Worm (Caenorhabditis elegans): ENCODE measurements around the gene nhr-168.

nhr-168 gene

DNA sequence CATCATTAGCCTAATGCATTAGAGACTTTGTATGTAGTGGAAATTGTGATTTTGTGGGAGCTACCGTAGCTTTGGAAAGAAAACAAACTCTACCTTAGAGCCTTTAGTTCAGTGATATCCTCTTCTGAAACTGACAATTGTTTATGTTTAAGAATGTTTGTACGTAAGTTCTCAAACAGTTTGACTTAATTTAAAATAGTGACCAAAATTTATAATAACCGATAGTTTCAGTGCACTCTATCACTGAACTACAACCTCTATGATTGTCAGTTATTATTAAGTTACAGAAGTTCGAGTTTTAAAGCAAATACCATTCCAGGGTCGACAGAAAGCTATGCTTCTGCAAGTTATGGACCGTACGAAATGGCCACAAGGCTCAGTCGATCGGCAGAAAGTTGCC is 25.1 kb downstream of the nhr-168 start, which contains the start of gene C50B6.1:
TSS of gene C50B6.1 (plus strand) at position 301 of the 400 bp plus-strand sequence.
- TF ChIP-seq lsy-2 (tag; optimal IDR thresholded peaks at IDR 0.05), result no peak
- no peak for TF ChIP-seq bed-3 (GFP tag; optimal IDR thresholded peaks at IDR 0.05)
- TF ChIP-seq unc-39 (tag; optimal IDR thresholded peaks at IDR 0.05), result no peak
- TF ChIP-seq ham-2 (GFP tag; optimal IDR thresholded peaks at IDR 0.05), result no peak
- no peak for TF ChIP-seq tbx-8 (GFP tag; optimal IDR thresholded peaks at IDR 0.05)
- TF ChIP-seq sptf-1 (tag; optimal IDR thresholded peaks at IDR 0.05), result no peak
- TF ChIP-seq blmp-1 (tag; optimal IDR thresholded peaks at IDR 0.05), result no peak
- no peak for TF ChIP-seq nhr-2 (tag; optimal IDR thresholded peaks at IDR 0.05)
- TF ChIP-seq pha-4 (tag; optimal IDR thresholded peaks at IDR 0.05), result no peak
- no peak for TF ChIP-seq mls-2 (tag; optimal IDR thresholded peaks at IDR 0.05)
- no peak for TF ChIP-seq ceh-39 (tag; optimal IDR thresholded peaks at IDR 0.05)
- TF ChIP-seq sem-2 (GFP tag; optimal IDR thresholded peaks at IDR 0.05), result no peak
- TF ChIP-seq ztf-11 (tag; optimal IDR thresholded peaks at IDR 0.05), result no peak
- TF ChIP-seq lin-13 (tag; optimal IDR thresholded peaks at IDR 0.05), result no peak

DNA sequence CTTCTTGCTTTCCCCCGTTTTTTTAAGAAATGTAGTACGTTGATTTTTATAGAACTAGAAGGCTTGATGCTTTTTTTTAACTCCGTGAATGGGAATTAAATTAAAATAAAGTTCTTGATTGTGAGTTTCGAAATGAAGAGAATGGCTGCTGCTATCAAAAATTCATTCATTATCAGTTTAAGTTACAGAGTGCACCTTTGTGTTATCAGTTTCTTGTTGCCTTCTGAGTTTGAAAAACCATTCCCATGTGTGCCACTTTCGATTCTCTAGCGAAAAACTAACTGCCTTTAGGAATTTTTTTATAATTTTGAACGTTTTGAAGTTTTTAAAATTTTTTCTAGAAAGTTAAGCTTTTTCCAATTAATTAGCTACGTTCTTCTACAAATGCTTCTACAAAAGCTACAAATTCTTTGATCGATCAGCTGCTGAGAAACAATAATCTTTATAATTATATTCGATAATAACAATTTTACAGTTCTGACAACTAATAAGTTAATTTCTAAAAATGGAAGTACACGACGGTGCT is 28.9 kb downstream of the nhr-168 start, which contains the start of gene C26E1.2:
TSS of gene C26E1.2 (plus strand) at position 476 of the 526 bp plus-strand sequence.
- TF ChIP-seq nhr-2 (tag; optimal IDR thresholded peaks at IDR 0.05) (no peak), snpc-4 (tag; optimal IDR thresholded peaks at IDR 0.05) (no peak)

DNA sequence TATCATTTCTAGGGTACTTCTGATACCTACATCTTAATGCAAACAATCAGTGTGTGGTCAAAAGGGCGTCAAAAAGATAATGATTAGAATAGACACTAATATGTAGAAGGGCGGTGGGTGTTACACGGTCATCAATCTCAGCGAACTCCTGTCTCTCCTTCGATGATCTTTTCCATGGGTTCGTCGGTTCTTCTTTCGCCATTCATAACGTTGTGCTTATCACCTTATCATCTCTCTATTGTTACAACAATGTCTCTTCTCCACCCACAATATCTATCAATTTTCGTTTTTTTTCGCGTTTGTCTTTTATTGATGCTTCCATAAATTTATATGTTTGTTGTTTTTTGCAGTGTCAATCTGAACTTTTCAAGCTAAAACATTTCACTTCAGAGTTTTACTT is 32.2 kb downstream of the nhr-168 start, which contains the start of gene ceh-79:
TSS of gene ceh-79 (plus strand) at position 391 of the 400 bp plus-strand sequence.
- no peak for TF ChIP-seq cnd-1 (tag; optimal IDR thresholded peaks at IDR 0.05)
- TF ChIP-seq zip-8 (tag; optimal IDR thresholded peaks at IDR 0.05), result no peak
- TF ChIP-seq nhr-12 (tag; optimal IDR thresholded peaks at IDR 0.05), result no peak
- TF ChIP-seq nhr-2 (tag; optimal IDR thresholded peaks at IDR 0.05), result no peak
- TF ChIP-seq lsy-2 (tag; optimal IDR thresholded peaks at IDR 0.05), result no peak
- no peak for TF ChIP-seq mep-1 (tag; optimal IDR thresholded peaks at IDR 0.05)
- TF ChIP-seq elt-1 (tag; optimal IDR thresholded peaks at IDR 0.05; ENCODE audit: borderline replicate concordance, insufficient read depth), result no peak

DNA sequence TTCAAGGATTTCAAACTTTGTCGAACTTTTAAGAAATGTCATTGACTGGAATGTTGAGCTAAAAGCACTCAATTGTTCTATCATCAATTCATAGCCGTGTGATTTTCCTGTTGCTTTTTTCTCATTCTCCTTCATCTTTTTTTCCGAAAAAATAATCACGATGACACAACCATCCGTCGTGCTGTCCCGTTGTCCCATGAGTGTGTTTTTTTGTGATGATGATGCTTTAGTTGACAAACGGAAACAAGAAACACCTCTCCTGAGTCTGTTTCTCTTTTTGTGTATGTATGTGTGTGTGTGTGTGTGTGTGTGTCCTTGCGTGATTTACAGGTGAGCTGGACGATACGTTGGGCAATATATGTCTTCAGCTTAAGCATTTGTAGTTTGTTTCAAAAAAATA is 33.2 kb downstream of the nhr-168 start:
- TF ChIP-seq hlh-1 (tag; optimal IDR thresholded peaks at IDR 0.05), result no peak
- no peak for TF ChIP-seq elt-3 (tag; optimal IDR thresholded peaks at IDR 0.05)
- TF ChIP-seq pha-4 (tag; optimal IDR thresholded peaks at IDR 0.05), result no peak
- no peak for TF ChIP-seq mls-2 (tag; optimal IDR thresholded peaks at IDR 0.05)
- no peak for TF ChIP-seq bed-3 (GFP tag; optimal IDR thresholded peaks at IDR 0.05)
- TF ChIP-seq lin-32 (GFP tag; optimal IDR thresholded peaks at IDR 0.05), result no peak
- TF ChIP-seq ztf-11 (tag; optimal IDR thresholded peaks at IDR 0.05), result no peak
- no peak for TF ChIP-seq elt-1 (tag; optimal IDR thresholded peaks at IDR 0.05; ENCODE audit: borderline replicate concordance, insufficient read depth)
- no peak for TF ChIP-seq nhr-76 (tag; optimal IDR thresholded peaks at IDR 0.05)
- TF ChIP-seq flh-1 (GFP tag; optimal IDR thresholded peaks at IDR 0.05), result no peak
- TF ChIP-seq ceh-43 (GFP tag; optimal IDR thresholded peaks at IDR 0.05), result no peak
- TF ChIP-seq unc-39 (tag; optimal IDR thresholded peaks at IDR 0.05), result no peak
- TF ChIP-seq M03D4.4 (tag; optimal IDR thresholded peaks at IDR 0.05), result no peak
- TF ChIP-seq nhr-28 (tag; optimal IDR thresholded peaks at IDR 0.05), result no peak
- TF ChIP-seq ham-2 (GFP tag; optimal IDR thresholded peaks at IDR 0.05), result no peak
- no peak for TF ChIP-seq unc-62 (GFP tag; optimal IDR thresholded peaks at IDR 0.05)
- TF ChIP-seq ceh-39 (tag; optimal IDR thresholded peaks at IDR 0.05), result no peak

DNA sequence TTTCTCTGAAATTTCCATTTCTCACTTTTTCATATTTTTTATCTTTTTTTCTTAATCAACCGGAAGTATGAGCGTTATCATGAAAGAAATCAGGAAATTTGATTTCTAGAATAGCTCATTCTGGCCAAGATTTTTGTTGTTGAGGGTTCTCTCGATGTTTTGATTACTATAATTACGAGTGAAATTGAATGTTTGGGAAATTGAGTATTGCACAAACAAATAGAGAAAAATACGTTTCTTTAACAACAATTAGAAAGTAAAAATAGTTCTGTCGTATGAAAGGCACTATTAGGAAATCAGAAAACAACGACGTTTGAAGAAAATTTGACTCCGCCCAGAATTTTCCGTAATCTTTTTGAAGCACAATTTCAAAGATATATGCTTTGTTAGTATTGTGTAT is 34.3 kb downstream of the nhr-168 start:
- TF ChIP-seq ceh-39 (tag; optimal IDR thresholded peaks at IDR 0.05) (no peak), ceh-83 (GFP tag; optimal IDR thresholded peaks at IDR 0.05) (no peak), sptf-1 (tag; optimal IDR thresholded peaks at IDR 0.05) (no peak), nhr-12 (tag; optimal IDR thresholded peaks at IDR 0.05) (no peak), mls-2 (tag; optimal IDR thresholded peaks at IDR 0.05) (no peak), ces-1 (GFP tag; optimal IDR thresholded peaks at IDR 0.05) (no peak), nhr-28 (tag; optimal IDR thresholded peaks at IDR 0.05) (no peak), mep-1 (tag; optimal IDR thresholded peaks at IDR 0.05) (no peak)
